Worm (Caenorhabditis elegans) whole organism, midembryonic: ENCODE measurements around the gene phf-10.

Source experiments
- T22C8.4 ChIP-seq: fragments of 200-800 bp; sonication (Bioruptor generic); IDR thresholded peaks from 2 replicates; pipeline ENCODE4 v1.3.6; 2022; ENCODE audit warnings: missing genetic modification characterization, missing compliant biosample characterization
- cog-1 ChIP-seq: sonication (generic microtip); optimal IDR thresholded peaks from 2 replicates; lab custom pipeline; 2016; ENCODE audit warnings: missing genetic modification characterization, missing compliant biosample characterization
- flt-1 ChIP-seq: fragments of 200-800 bp; sonication (Bioruptor generic); IDR thresholded peaks from 2 replicates; pipeline ENCODE4 v1.3.6; 2022; ENCODE audit warnings: missing genetic modification characterization, missing compliant biosample characterization
- ref-1 ChIP-seq: fragments of 200-800 bp; sonication (Bioruptor generic); conservative IDR thresholded peaks from 2 replicates; pipeline ENCODE4 v1.3.6; 2022; ENCODE audit warnings: missing genetic modification reagents, missing genetic modification characterization, missing compliant biosample characterization
- ztf-23 ChIP-seq: fragments of 200-800 bp; sonication (Bioruptor generic); IDR thresholded peaks from 2 replicates; pipeline ENCODE4 v1.3.6; 2022; ENCODE audit warnings: missing genetic modification reagents, missing genetic modification characterization, missing compliant biosample characterization
- ztf-29 ChIP-seq: fragments of 200-800 bp; sonication (Bioruptor generic); IDR thresholded peaks from 2 replicates; pipeline ENCODE4 v1.3.6; 2022; ENCODE audit warnings: missing genetic modification reagents, missing genetic modification characterization, missing compliant biosample characterization

DNA sequence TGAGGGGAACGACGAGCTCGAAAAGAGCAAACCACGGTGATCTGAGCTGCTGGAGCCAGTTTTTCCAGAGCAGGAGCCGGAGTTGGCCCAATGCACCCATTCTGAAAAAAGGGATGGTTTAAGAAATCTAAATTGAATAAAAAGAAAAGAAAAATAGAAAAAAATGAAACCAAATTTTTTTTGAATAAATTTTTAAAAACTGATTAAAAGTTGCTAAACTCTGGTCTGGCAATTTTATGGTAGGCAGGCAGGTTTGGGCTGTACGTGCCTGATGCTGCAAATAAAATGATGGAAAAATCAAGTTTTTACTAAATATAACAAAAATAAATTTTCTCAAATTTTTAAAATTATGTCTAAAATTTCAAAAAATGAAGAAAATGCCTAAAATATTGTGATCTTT, 19.3 kb upstream of the phf-10 start, which contains the start of gene abt-4:
- TF ChIP-seq T22C8.4, result no peak
- no peak for TF ChIP-seq cog-1 (tag; lab: Kevin White, UChicago)
- TF ChIP-seq ref-1, result no peak
- no peak for TF ChIP-seq flt-1 (GFP tag; lab: Robert Waterston, UW)
- TF ChIP-seq ztf-29, result no peak
- no peak for TF ChIP-seq ztf-23 (GFP tag; lab: Robert Waterston, UW)
